Worm (Caenorhabditis elegans) whole organism, L2 larva: Measurements from ENCODE around the gene F49C12.7.

ENCODE experiments used
- C34F6.9 ChIP-seq: fragments of 150-350 bp; optimal IDR thresholded peaks from 2 replicates; lab custom pipeline; 2014; ENCODE audit warnings: missing biosample characterization, missing genetic modification characterization
- ama-1 ChIP-seq: fragments of 150-350 bp; optimal IDR thresholded peaks from 2 replicates; lab custom pipeline; 2018; ENCODE audit warnings: inconsistent platforms
- blmp-1 ChIP-seq: sonication (generic microtip); optimal IDR thresholded peaks from 2 replicates; lab custom pipeline; 2017; ENCODE audit warnings: missing genetic modification characterization, mild to moderate bottlenecking, missing compliant biosample characterization, antibody characterized with exemption, moderate library complexity; ENCODE audit not compliant: insufficient read depth
- ceh-82 ChIP-seq: fragments of 150-350 bp; optimal IDR thresholded peaks from 2 replicates; lab custom pipeline; 2014; ENCODE audit warnings: missing biosample characterization, missing genetic modification characterization
- egl-27 ChIP-seq: sonication (generic microtip); optimal IDR thresholded peaks from 3 replicates; lab custom pipeline; 2017; ENCODE audit warnings: missing biosample characterization, missing genetic modification reagents, missing genetic modification characterization
- lin-13 ChIP-seq: fragments of 150-350 bp; optimal IDR thresholded peaks from 2 replicates; lab custom pipeline; 2014; ENCODE audit warnings: missing biosample characterization, missing genetic modification reagents, missing genetic modification characterization
- nhr-11 ChIP-seq: fragments of 150-350 bp; optimal IDR thresholded peaks from 2 replicates; lab custom pipeline; 2014; ENCODE audit warnings: missing biosample characterization, missing genetic modification characterization
- nhr-237 ChIP-seq: fragments of 150-350 bp; optimal IDR thresholded peaks from 2 replicates; lab custom pipeline; 2014; ENCODE audit warnings: missing biosample characterization, missing genetic modification characterization
- nhr-25 ChIP-seq: fragments of 150-350 bp; sonication (generic microtip); optimal IDR thresholded peaks from 3 replicates; lab custom pipeline; 2014; ENCODE audit warnings: missing biosample characterization, missing genetic modification characterization
- skn-1 ChIP-seq: sonication (generic microtip); optimal IDR thresholded peaks from 2 replicates; lab custom pipeline; 2017; ENCODE audit warnings: missing biosample characterization, missing genetic modification characterization
- unc-55 ChIP-seq: fragments of 150-350 bp; sonication (generic microtip); optimal IDR thresholded peaks from 3 replicates; lab custom pipeline; 2014; ENCODE audit warnings: missing biosample characterization, missing genetic modification reagents, missing genetic modification characterization

DNA sequence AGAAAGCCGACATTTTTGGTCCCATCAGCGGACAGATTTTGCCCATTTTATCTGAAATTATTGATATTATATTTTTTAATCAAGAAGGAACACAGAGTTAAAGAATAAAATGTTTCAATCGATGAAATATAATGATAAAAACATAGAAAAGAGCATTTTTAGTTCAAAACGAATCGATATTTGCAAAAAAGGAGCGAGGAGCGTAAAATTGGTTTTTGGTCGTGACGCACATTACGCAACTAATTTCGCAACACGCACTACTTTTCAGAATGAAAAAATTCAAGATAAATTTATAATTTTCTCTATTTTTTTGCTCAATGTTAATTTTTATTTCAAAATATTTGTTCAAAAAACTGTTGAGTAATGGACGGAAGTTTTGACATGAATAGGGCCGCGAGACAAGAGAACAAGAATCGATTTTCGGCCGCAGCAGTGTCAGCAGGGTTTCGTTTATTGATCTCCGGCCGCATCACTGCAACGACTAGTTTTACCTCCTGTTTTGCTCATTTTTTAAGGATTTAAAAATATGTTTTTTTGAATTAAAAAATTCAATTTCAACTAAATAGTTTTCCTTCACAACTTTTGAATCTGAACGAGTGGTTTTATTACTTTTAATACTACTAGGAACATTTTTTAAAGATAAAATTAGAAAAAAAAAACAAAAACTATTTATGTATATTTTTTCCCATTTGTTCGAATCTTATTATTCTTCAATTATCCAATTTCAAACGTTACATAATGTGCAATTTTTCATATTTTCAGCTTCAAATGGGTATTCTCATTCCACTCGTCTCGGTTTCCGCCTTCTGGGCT lies 8.5 kb upstream of the F49C12.7 start, which contains the start of the genes F49C12.12 and vha-17:
- TF ChIP-seq nhr-25 (tag; lab: Kevin White, UChicago) (no peak), nhr-237 (tag; lab: Kevin White, UChicago) (no peak), unc-55 (GFP tag; lab: Kevin White, UChicago) (peak; percentile 59), nhr-11 (tag; lab: Kevin White, UChicago) (no peak), lin-13 (GFP tag; lab: Kevin White, UChicago) (no peak), egl-27 (tag; lab: Kevin White, UChicago) (no peak), C34F6.9 (tag; lab: Kevin White, UChicago) (peak; percentile 70), blmp-1 (tag; lab: Kevin White, UChicago) (no peak), ama-1 (lab: Kevin White, UChicago) (no peak), skn-1 (tag; lab: Kevin White, UChicago) (no peak), ceh-82 (tag; lab: Kevin White, UChicago) (no peak)
